Worm (Caenorhabditis elegans) whole organism, L2 larva: ENCODE data around the gene aakg-1.

Source experiments
- F13H6.1 ChIP-seq: sonication (generic microtip); optimal IDR thresholded peaks from 2 replicates; lab custom pipeline; 2016; ENCODE audit warnings: missing genetic modification characterization, missing compliant biosample characterization
- lin-39 ChIP-seq: fragments of 150-350 bp; optimal IDR thresholded peaks from 2 replicates; lab custom pipeline; 2014; ENCODE audit warnings: missing biosample characterization, missing genetic modification reagents, missing genetic modification characterization
- nhr-21 ChIP-seq: fragments of 150-350 bp; optimal IDR thresholded peaks from 2 replicates; lab custom pipeline; 2014; ENCODE audit warnings: missing biosample characterization, missing genetic modification characterization
- skn-1 ChIP-seq: sonication (generic microtip); optimal IDR thresholded peaks from 2 replicates; lab custom pipeline; 2017; ENCODE audit warnings: missing biosample characterization, missing genetic modification characterization

DNA sequence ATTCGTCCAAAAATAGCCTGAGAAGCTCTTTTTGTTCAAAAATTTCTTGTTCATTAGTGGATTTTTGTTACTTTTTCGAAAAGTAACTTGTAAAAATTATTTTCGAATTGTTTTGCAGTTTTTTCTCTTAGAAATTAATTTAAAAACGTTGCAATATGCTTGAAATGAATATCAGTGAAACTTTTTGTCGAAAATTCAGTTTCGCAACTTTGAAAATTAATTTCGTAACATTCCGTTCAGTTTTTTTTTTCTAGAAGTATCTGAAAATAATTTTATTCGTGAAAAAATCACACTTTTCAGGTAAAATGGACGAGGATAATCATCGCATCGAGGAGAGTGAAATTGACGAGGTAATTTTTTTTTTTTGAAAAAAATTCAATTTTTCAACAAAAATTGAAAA lies 33.8 kb upstream of the aakg-1 start, which contains the start of gene Y111B2A.12:
- no peak for TF ChIP-seq nhr-21 (tag; lab: Kevin White, UChicago)
- no peak for TF ChIP-seq skn-1 (tag; lab: Kevin White, UChicago)
- TF ChIP-seq lin-39 (tag; lab: Kevin White, UChicago) = no peak
- TF ChIP-seq F13H6.1 (tag; lab: Kevin White, UChicago) = no peak
